Fruit fly (Drosophila melanogaster): Measurements from ENCODE around the gene twy.

- TF ChIP-seq Myc (optimal IDR thresholded peaks at IDR 0.05) (no peak), h (GFP tag; optimal IDR thresholded peaks at IDR 0.05) (peak; percentile 6), Jra (GFP tag; optimal IDR thresholded peaks at IDR 0.05) (no peak), brk (GFP tag; optimal IDR thresholded peaks at IDR 0.05) (no peak), OdsH (GFP tag; optimal IDR thresholded peaks at IDR 0.05) (no peak), foxo (GFP tag; optimal IDR thresholded peaks at IDR 0.05) (peak in 1 of 2 experiments; percentile 11), usp (GFP tag; optimal IDR thresholded peaks at IDR 0.05) (no peak), woc (GFP tag; optimal IDR thresholded peaks at IDR 0.05) (no peak), dmrt93B (GFP tag; optimal IDR thresholded peaks at IDR 0.05) (no peak), br (GFP tag; optimal IDR thresholded peaks at IDR 0.05) (no peak), GATAd (GFP tag; optimal IDR thresholded peaks at IDR 0.05) (no peak)
Measured at dm6 chr3L:11833296-11833717, 40.2 kb upstream of the twy start, which contains the start of gene CycA.

Data from whole organism, wandering third instar larva.